Worm (Caenorhabditis elegans) whole organism, L4 larva: ENCODE measurements around the gene T22F3.12.

ENCODE experiments used
- Y5F2A.4 ChIP-seq: fragments of 200-800 bp; sonication (Bioruptor generic); optimal IDR thresholded peaks from 2 replicates; lab custom pipeline; 2018; ENCODE audit warnings: mild to moderate bottlenecking, missing genetic modification characterization, missing compliant biosample characterization
- hif-1 ChIP-seq, 2 experiments: sonication (generic microtip); optimal IDR thresholded peaks; 2 replicates each; lab custom pipeline; 2016 to 2017; ENCODE audit warnings: missing compliant biosample characterization in 2 of 2, missing genetic modification characterization in 2 of 2, missing genetic modification reagents in 2 of 2, missing genotype in 2 of 2, mild to moderate bottlenecking in 1 of 2
- hlh-30 ChIP-seq: sonication (generic microtip); optimal IDR thresholded peaks from 2 replicates; lab custom pipeline; 2017; ENCODE audit warnings: antibody characterized with exemption, mild to moderate bottlenecking, missing genetic modification characterization, missing compliant biosample characterization; ENCODE audit not compliant: insufficient read depth
- mdl-1 ChIP-seq, 2 experiments: fragments of 150-350 bp in 1 of 2; sonication (generic microtip) in 1 of 2; optimal IDR thresholded peaks; 2 replicates each; lab custom pipeline; 2014 to 2017; ENCODE audit warnings: missing biosample characterization in 2 of 2, missing genetic modification characterization in 2 of 2
- nhr-237 ChIP-seq: sonication (generic microtip); optimal IDR thresholded peaks from 2 replicates; lab custom pipeline; 2017; ENCODE audit warnings: missing biosample characterization, missing genetic modification characterization
- sdz-12 ChIP-seq: fragments of 200-800 bp; sonication (Bioruptor generic); optimal IDR thresholded peaks from 2 replicates; lab custom pipeline; 2018; ENCODE audit warnings: mild to moderate bottlenecking, missing genetic modification characterization, missing compliant biosample characterization
- snpc-4 ChIP-seq: fragments of 150-350 bp; optimal IDR thresholded peaks from 2 replicates; lab custom pipeline; 2014; ENCODE audit warnings: missing biosample characterization, missing genetic modification characterization
- unc-62 ChIP-seq, 3 experiments: fragments of 150-350 bp in 1 of 3; sonication (generic microtip); optimal IDR thresholded peaks in 2 of 3; peaks in 1 of 3; 1 replicate in 1 of 3; 2 replicates in 2 of 3; lab custom pipeline; 2014 to 2017; ENCODE audit warnings: missing biosample characterization in 3 of 3, missing genetic modification characterization in 3 of 3, missing genetic modification reagents in 3 of 3, missing genotype in 1 of 3
- zag-1 ChIP-seq: fragments of 150-350 bp; optimal IDR thresholded peaks from 2 replicates; lab custom pipeline; 2014; ENCODE audit warnings: missing biosample characterization, missing genetic modification characterization
- zip-11 ChIP-seq: fragments of 200-800 bp; sonication (Bioruptor generic); IDR thresholded peaks from 2 replicates; pipeline ENCODE4 v1.3.6; 2022; ENCODE audit warnings: missing genetic modification characterization, missing compliant biosample characterization

DNA sequence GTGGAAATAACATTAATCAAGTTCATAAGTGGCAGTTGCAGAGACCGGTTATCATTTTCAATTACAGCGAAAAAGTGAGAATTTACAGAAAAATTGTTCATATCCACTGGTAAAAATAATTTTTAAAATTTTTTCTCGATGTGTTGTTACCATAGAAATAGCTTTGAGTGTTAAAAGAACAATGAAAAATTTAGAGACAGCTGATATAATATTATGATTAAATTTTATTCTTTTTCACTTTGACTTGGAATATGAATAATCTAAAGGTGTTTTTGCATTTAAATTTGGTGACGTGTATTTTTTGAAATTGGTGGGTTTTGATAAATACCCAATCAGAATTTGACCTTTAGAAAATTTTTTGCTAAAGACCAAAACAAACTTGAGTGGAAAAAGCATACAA is 39.6 kb upstream of the T22F3.12 start, which contains the start of gene F59B1.6:
- no peak for TF ChIP-seq mdl-1 (tag; optimal IDR thresholded peaks at IDR 0.05; lab: Kevin White, UChicago)
- no peak for TF ChIP-seq zag-1 (tag; lab: Kevin White, UChicago)
- no peak for TF ChIP-seq zip-11 (GFP tag; lab: Robert Waterston, UW)
- no peak for TF ChIP-seq snpc-4 (tag; lab: Kevin White, UChicago)
- no peak for TF ChIP-seq sdz-12
- TF ChIP-seq Y5F2A.4 (GFP tag; lab: Kevin White, UChicago): no peak
- no peak for TF ChIP-seq nhr-237
- no peak for TF ChIP-seq hlh-30 (tag; lab: Kevin White, UChicago)
- TF ChIP-seq unc-62 (GFP tag; optimal IDR thresholded peaks at IDR 0.05 in 1 of 2; lab: Kevin White, UChicago): no peak
- TF ChIP-seq unc-62 (tag; optimal IDR thresholded peaks at IDR 0.05; lab: Kevin White, UChicago): no peak
- no peak for TF ChIP-seq hif-1 (tag; optimal IDR thresholded peaks at IDR 0.05; lab: Kevin White, UChicago)
